Worm (Caenorhabditis elegans) whole organism, L3 larva: ENCODE results near the gene F34H10.4.

Experiments used
- ama-1 ChIP-seq: fragments of 150-350 bp; optimal IDR thresholded peaks from 2 replicates; lab custom pipeline; 2018
- nhr-28 ChIP-seq: fragments of 150-350 bp; optimal IDR thresholded peaks from 2 replicates; lab custom pipeline; 2014; ENCODE audit warnings: missing biosample characterization, missing genetic modification characterization

DNA sequence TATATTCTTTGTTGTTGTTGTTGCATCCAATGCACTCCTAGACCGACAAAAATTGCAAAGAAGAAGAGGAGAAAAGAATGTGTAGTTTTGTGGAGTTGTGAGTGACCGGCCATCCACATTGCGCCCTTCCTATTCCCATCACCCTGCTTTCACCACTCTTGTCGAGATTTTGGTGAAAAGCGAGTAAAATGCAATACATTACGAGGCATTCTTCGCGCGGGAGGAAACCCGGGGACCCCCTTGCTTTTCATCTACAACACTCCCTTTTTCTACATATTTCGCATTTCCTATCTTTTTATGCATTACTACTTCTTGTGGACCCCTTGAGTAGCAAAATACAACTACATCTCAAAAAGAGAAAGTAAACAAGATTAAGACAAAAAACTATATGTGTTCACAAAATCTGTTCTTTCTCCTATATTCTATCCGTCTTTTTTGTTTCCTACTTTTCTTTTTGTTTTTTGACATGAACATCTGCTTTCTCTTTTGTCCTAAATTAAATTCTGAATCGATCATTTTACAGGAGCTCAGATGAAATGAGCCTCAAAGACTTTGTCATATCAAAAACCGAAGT, 38.2 kb upstream of the F34H10.4 start, which contains the start of gene C11E4.6:
- TF ChIP-seq nhr-28 (no peak), ama-1 (lab: Kevin White, UChicago) (no peak)
